Fruit fly (Drosophila melanogaster): Measurements from ENCODE around the gene CG8927.

Gene CG8927

dm6 chr3R:16186791-16187681, 6.2 kb downstream of the CG8927 start, which contains the start of gene sra (continued):
- TF ChIP-seq nom (GFP tag; optimal IDR thresholded peaks at IDR 0.05) (peak; percentile 71), Deaf1 (tag; optimal IDR thresholded peaks at IDR 0.05) (peak; percentile 23), CG10147 (GFP tag; optimal IDR thresholded peaks at IDR 0.05) (peak; percentile 42), Lhr (GFP tag; optimal IDR thresholded peaks at IDR 0.05) (peak; percentile 5), br (optimal IDR thresholded peaks at IDR 0.05) (no peak), dysf (GFP tag; IDR thresholded peaks at IDR 0.05) (no peak), CG13296 (GFP tag; optimal IDR thresholded peaks at IDR 0.05) (peak; percentile 1), CG3838 (GFP tag; optimal IDR thresholded peaks at IDR 0.05) (no peak), HmgZ (tag; optimal IDR thresholded peaks at IDR 0.05) (peak; percentile 81), CG6765 (GFP tag; optimal IDR thresholded peaks at IDR 0.05) (no peak), otp (GFP tag; IDR thresholded peaks at IDR 0.05) (no peak), lab (GFP tag; optimal IDR thresholded peaks at IDR 0.05) (peak; percentile 45), mam (GFP tag; optimal IDR thresholded peaks at IDR 0.05) (peak; percentile 31), Ets97D (GFP tag; optimal IDR thresholded peaks at IDR 0.05) (peak; percentile 76), Sin3A (optimal IDR thresholded peaks at IDR 0.05) (peak; percentile 66), Dfd (GFP tag; optimal IDR thresholded peaks at IDR 0.05) (no peak), Jarid2 (GFP tag; optimal IDR thresholded peaks at IDR 0.05) (peak; percentile 98), CG13123 (GFP tag; optimal IDR thresholded peaks at IDR 0.05) (no peak), CG15479 (GFP tag; optimal IDR thresholded peaks at IDR 0.05) (no peak), ttk (GFP tag; IDR thresholded peaks at IDR 0.05) (no peak), onecut (GFP tag; IDR thresholded peaks at IDR 0.05) (no peak; the same call in 1 of the 2 replicates), sqz (GFP tag; optimal IDR thresholded peaks at IDR 0.05) (no peak), CG9876 (GFP tag; optimal IDR thresholded peaks at IDR 0.05) (no peak), seq (GFP tag; IDR thresholded peaks at IDR 0.05) (0 out of 2 replicates have a peak, but pooled peaks have one; percentile 16), sens-2 (GFP tag; IDR thresholded peaks at IDR 0.05) (no peak), CG2202 (tag; optimal IDR thresholded peaks at IDR 0.05) (no peak), Elba2 (GFP tag; optimal IDR thresholded peaks at IDR 0.05) (no peak), CG9797 (GFP tag; optimal IDR thresholded peaks at IDR 0.05) (peak; percentile 91), CG2199 (GFP tag; IDR thresholded peaks at IDR 0.05) (peak; percentile 59; the same call in 2 of the 3 replicates), slbo (GFP tag; IDR thresholded peaks at IDR 0.05) (peak; percentile 28; the same call in 1 of the 2 replicates), CG34224 (GFP tag; IDR thresholded peaks at IDR 0.05; ENCODE audit: partially characterized antibody) (peak; percentile 97), CG4707 (GFP tag; optimal IDR thresholded peaks at IDR 0.05) (no peak), cad (GFP tag; optimal IDR thresholded peaks at IDR 0.05) (no peak), Dad (GFP tag; optimal IDR thresholded peaks at IDR 0.05) (peak; percentile 44), ara (GFP tag; IDR thresholded peaks at IDR 0.05) (no peak), esg (GFP tag; conservative IDR thresholded peaks at IDR 0.05) (no peak), tx (GFP tag; optimal IDR thresholded peaks at IDR 0.05) (peak; percentile 16), CG10321 (GFP tag; IDR thresholded peaks at IDR 0.05) (peak; percentile 37; the same call in 1 of the 2 replicates), CG14441 (GFP tag; IDR thresholded peaks at IDR 0.05) (no peak), Dref (GFP tag; IDR thresholded peaks at IDR 0.05) (peak; percentile 100), bab2 (GFP tag; optimal IDR thresholded peaks at IDR 0.05) (no peak), Side (GFP tag; optimal IDR thresholded peaks at IDR 0.05) (peak; percentile 47), CG32532 (GFP tag; IDR thresholded peaks at IDR 0.05) (peak; percentile 59), CG13287 (GFP tag; IDR thresholded peaks at IDR 0.05; ENCODE audit: partially characterized antibody) (peak; percentile 99), CG31388 (GFP tag; optimal IDR thresholded peaks at IDR 0.05) (no peak), croc (GFP tag; conservative IDR thresholded peaks at IDR 0.05) (no peak), vnd (GFP tag; IDR thresholded peaks at IDR 0.05; ENCODE audit: partially characterized antibody) (peak; percentile 95), sens (GFP tag) (peak; percentile 85), CG8478 (optimal IDR thresholded peaks at IDR 0.05) (no peak), CG4617 (GFP tag; optimal IDR thresholded peaks at IDR 0.05; ENCODE audit: borderline replicate concordance) (peak; percentile 59), Taf1 (GFP tag; IDR thresholded peaks at IDR 0.05) (no peak)
